Worm (Caenorhabditis elegans) whole organism, L3 larva: ENCODE measurements around the gene srw-51.

ENCODE experiments used
- R02D3.7 ChIP-seq: fragments of 150-350 bp; optimal IDR thresholded peaks from 2 replicates; lab custom pipeline; 2014; ENCODE audit warnings: missing biosample characterization, missing genetic modification characterization
- ceh-28 ChIP-seq: fragments of 150-350 bp; optimal IDR thresholded peaks from 2 replicates; lab custom pipeline; 2014; ENCODE audit warnings: missing biosample characterization, missing genetic modification reagents, missing genetic modification characterization
- elt-2 ChIP-seq: sonication (generic microtip); optimal IDR thresholded peaks from 2 replicates; lab custom pipeline; 2016; ENCODE audit warnings: missing genetic modification reagents, mild to moderate bottlenecking, missing genetic modification characterization, missing compliant biosample characterization
- elt-3 ChIP-seq, 3 experiments: fragments of 150-350 bp in 1 of 3; sonication (generic microtip) in 2 of 3; optimal IDR thresholded peaks; 2 replicates in 2 of 3; 4 replicates in 1 of 3; lab custom pipeline; 2014 to 2017; ENCODE audit warnings: missing biosample characterization in 3 of 3, missing genetic modification characterization in 3 of 3
- jun-1 ChIP-seq: fragments of 150-350 bp; optimal IDR thresholded peaks from 2 replicates; lab custom pipeline; 2014; ENCODE audit warnings: missing biosample characterization, missing genetic modification reagents, missing genetic modification characterization
- mdl-1 ChIP-seq: fragments of 150-350 bp; optimal IDR thresholded peaks from 2 replicates; lab custom pipeline; 2014; ENCODE audit warnings: missing biosample characterization, missing genetic modification characterization

ce11 chrV:17178457-17178856 lies 7.7 kb upstream of the srw-51 start, which contains the start of gene srh-174:
- TF ChIP-seq elt-2 (no peak), mdl-1 (tag; lab: Kevin White, UChicago) (no peak), elt-3 (tag; optimal IDR thresholded peaks at IDR 0.05; lab: Kevin White, UChicago) (no peak), jun-1 (tag; lab: Kevin White, UChicago) (no peak), ceh-28 (tag; lab: Kevin White, UChicago) (no peak), R02D3.7 (tag; lab: Kevin White, UChicago) (no peak)
